Worm (Caenorhabditis elegans): Measurements from ENCODE around the gene nurf-1.

The nurf-1 gene

DNA sequence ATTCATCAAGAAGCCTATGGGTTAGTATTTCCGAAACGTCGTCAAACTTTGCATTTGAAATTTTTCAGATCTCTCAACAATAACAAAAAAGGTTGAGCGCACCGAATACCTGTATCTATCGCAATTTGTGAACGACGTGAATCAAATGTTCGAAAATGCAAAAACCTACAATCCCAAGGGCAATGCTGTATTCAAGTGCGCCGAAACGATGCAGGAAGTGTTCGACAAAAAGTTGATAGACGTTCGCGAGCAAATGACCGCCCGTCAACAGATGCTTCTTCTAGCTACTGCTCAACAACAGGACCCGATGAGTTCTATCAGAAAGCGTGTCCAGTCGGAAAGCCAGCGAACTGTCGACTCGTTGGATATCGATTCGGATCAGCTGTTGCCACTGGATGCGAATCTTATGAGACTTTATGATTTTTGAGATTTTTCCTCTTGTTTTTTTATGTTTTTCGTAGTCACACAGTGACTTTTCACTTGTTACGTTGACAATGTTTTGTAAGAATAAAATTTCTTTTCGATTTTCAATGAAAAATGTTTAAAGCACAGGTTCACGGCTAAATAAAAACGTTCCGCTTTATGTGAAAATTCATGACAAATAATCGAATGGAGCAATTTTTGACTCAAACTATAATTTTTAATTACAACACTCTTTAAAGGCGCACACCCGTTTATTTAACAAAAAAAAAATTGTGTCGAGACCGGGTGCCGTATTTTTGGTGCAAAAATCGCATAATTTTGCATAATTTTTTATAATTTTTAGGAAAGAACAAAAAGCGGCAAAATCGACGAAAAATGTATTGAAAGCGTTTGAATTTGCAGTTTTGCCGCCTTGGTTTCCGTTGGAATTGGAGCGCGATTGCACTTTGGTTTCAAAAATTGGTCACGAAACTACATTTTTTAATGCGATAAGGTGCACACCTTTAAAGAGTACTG is 17.1 kb downstream of the nurf-1 start (continued):
- TF ChIP-seq lin-15B (tag; optimal IDR thresholded peaks at IDR 0.05) (no peak), D1046.2 (GFP tag; IDR thresholded peaks at IDR 0.05) (0 out of 2 replicates have a peak, but pooled peaks have one; percentile 9), hmg-1.1 (GFP tag; IDR thresholded peaks at IDR 0.05) (peak; percentile 7; the same call in 1 of the 2 replicates), daf-8 (GFP tag; IDR thresholded peaks at IDR 0.05) (no peak), unc-130 (GFP tag; optimal IDR thresholded peaks at IDR 0.05) (no peak), ctbp-1 (GFP tag; IDR thresholded peaks at IDR 0.05) (0 out of 2 replicates have a peak, but pooled peaks have one; percentile 62), pha-4 (GFP tag; IDR thresholded peaks at IDR 0.05) (peak; percentile 75; the same call in 1 of the 2 replicates), pha-4 (tag; optimal IDR thresholded peaks at IDR 0.05) (peak; percentile 68), egl-43 (GFP tag; IDR thresholded peaks at IDR 0.05) (peak; percentile 52), lim-7 (GFP tag; IDR thresholded peaks at IDR 0.05) (no peak), nhr-48 (tag; optimal IDR thresholded peaks at IDR 0.05) (peak; percentile 27), nhr-41 (GFP tag; IDR thresholded peaks at IDR 0.05) (no peak), mxl-3 (GFP tag; optimal IDR thresholded peaks at IDR 0.05) (peak; percentile 32), skn-1 (tag; optimal IDR thresholded peaks at IDR 0.05) (no peak), R02D3.7 (tag; optimal IDR thresholded peaks at IDR 0.05) (no peak), tag-97 (GFP tag; IDR thresholded peaks at IDR 0.05) (no peak)

DNA sequence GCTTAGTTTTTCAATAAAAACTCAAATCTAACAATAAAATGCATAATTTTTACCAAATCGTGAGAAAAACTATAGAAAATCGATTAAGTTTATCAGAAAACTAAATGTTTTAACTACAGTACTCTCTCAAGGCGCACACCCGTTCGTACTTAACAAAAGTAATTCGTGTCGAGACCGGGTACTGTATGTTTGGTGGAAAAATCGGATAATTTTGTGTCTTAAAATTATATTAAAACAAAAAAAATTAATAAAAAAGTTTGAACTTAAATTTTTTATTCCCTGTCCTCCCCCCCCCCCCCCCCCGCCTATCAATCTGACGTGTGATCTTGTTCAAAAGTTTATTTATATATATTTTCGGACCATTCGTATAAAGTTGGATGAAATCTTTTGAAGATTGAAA is 17.8 kb downstream of the nurf-1 start, which contains the start of gene F26H11.4:
Gene F26H11.4 (plus strand): TSS at position 301 of the 400 bp plus-strand sequence.
- no peak for TF ChIP-seq egl-43 (GFP tag; IDR thresholded peaks at IDR 0.05)
- 0 out of 2 replicates have a peak, but pooled peaks have one; percentile 3 for TF ChIP-seq lin-1 (GFP tag; IDR thresholded peaks at IDR 0.05)

DNA sequence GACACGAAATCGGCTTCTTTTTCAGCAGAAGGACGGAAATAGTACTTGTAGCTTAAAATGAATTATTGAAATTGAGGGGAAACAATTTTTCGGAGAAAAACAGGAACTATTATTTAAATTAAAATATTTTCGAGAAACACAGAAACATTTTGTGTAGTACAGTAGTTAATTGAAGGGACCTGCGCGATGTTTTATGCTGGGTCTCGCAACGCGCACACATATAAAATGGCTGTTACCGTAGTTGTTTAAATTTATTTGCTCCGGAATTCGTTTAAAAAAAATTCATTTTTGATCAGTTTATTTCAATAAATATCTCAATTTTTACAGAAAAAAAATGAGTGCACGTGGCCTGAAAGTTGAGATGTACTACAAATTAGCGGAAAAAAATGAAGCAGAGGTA is 20.3 kb downstream of the nurf-1 start, which contains the start of gene dsb-2:
Gene dsb-2 (plus strand): TSS at position 328 of the 400 bp plus-strand sequence.
- TF ChIP-seq lin-38 (GFP tag; IDR thresholded peaks at IDR 0.05) (peak; percentile 54), lsy-2 (tag; optimal IDR thresholded peaks at IDR 0.05) (peak in 1 of 2 experiments; percentile 70), unc-130 (GFP tag; optimal IDR thresholded peaks at IDR 0.05) (peak; percentile 73), cey-2 (tag; optimal IDR thresholded peaks at IDR 0.05; ENCODE audit: borderline replicate concordance, insufficient read depth) (no peak), hlh-11 (tag; optimal IDR thresholded peaks at IDR 0.05) (no peak), attf-4 (tag; optimal IDR thresholded peaks at IDR 0.05) (no peak), F49E8.2 (tag; optimal IDR thresholded peaks at IDR 0.05; ENCODE audit: borderline replicate concordance) (peak; percentile 66)

DNA sequence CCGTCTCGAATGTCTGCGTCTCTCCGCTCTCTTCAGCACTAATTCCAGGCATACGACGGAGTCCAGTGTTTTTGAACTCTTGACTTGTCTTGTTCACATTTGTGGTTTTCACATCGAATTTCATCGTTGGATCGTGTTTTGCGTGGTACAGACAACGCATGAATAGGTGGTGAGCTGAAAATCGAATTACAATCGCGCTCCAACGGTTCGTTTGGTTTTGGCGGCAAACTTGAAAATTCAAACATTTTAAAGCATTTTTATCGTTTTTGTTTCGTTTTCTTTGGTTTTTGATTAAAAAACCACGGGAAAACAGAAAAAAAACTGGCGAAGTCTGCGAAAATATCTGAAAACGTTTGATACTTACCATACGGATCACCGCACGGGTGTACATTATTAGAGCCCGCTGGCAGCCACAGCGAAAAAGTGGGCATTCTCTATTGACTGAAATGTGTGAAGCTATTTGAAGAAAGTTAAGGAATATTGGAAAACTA is 22.6 kb downstream of the nurf-1 start, which contains the start of gene exl-1:
Gene exl-1 (minus strand): TSS at position 441 of the 491 bp plus-strand sequence.
- 0 out of 2 replicates have a peak, but pooled peaks have one; percentile 40 for TF ChIP-seq daf-19 (GFP tag; conservative IDR thresholded peaks at IDR 0.05)
- TF ChIP-seq dpl-1 (GFP tag; optimal IDR thresholded peaks at IDR 0.05) = peak; percentile 1
- no peak for TF ChIP-seq nhr-28 (tag; optimal IDR thresholded peaks at IDR 0.05)

DNA sequence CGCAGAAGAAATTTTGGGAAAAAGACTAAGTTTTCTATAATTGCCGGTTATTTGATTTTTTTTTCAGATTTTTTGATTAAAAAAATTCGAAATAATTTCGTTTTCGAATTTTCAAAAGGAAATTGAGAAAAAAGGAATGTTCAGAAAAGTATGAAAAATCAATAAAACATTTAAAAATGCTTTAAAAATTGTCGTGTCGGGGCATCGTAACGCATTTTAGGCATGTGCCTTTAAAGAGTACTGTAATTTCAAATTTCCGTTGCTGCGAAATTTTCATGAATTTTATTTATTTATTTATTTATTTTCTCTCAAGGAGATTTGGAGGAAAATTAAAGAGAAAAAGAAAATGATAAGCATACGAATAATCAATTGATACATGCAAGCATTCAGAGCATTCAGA is 23.2 kb downstream of the nurf-1 start:
- TF ChIP-seq vab-7 (GFP tag; IDR thresholded peaks at IDR 0.05) (no peak), lin-38 (GFP tag; IDR thresholded peaks at IDR 0.05) (no peak), set-16 (GFP tag; IDR thresholded peaks at IDR 0.05) (no peak)

DNA sequence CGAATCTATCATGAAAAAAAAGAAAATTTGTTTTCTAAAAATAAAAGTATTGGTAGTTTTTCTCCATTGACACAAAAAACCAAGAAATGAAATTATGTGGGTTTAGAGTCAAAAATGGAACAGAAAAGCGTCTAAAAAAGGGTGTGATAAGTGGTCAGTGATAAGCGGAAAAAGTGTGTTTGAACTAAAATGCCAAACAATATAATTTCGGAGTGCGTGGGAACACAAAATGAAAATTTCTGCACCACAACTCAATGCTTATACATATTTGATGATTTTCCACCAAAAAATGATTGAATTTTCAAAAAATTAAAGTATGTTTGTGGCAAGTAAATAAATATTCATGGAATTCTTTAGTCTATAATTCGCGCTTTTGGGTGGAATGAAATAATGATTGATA is 24.9 kb downstream of the nurf-1 start:
- no peak for TF ChIP-seq Y105C5A.15 (GFP tag; IDR thresholded peaks at IDR 0.05)
- TF ChIP-seq pqm-1 (tag; optimal IDR thresholded peaks at IDR 0.05) = peak; percentile 6
- no peak for TF ChIP-seq R02D3.7 (tag; optimal IDR thresholded peaks at IDR 0.05)
- TF ChIP-seq dmd-8 (GFP tag; IDR thresholded peaks at IDR 0.05) = no peak
- TF ChIP-seq gei-8 (GFP tag; optimal IDR thresholded peaks at IDR 0.05) = no peak
- no peak for TF ChIP-seq mxl-2 (GFP tag; conservative IDR thresholded peaks at IDR 0.05)
- no peak for TF ChIP-seq fos-1 (tag; optimal IDR thresholded peaks at IDR 0.05)
- peak; percentile 58; the same call in 1 of the 2 replicates for TF ChIP-seq dmd-6 (GFP tag; IDR thresholded peaks at IDR 0.05)
- no peak for TF ChIP-seq arid-1 (GFP tag; conservative IDR thresholded peaks at IDR 0.05)
- no peak for TF ChIP-seq rbr-2 (tag; optimal IDR thresholded peaks at IDR 0.05)
- TF ChIP-seq F44E2.7 (GFP tag; IDR thresholded peaks at IDR 0.05) = no peak
- no peak for TF ChIP-seq tra-1 (GFP tag; IDR thresholded peaks at IDR 0.05)
- TF ChIP-seq mdl-1 (tag; optimal IDR thresholded peaks at IDR 0.05) = no peak
- TF ChIP-seq zag-1 (tag; optimal IDR thresholded peaks at IDR 0.05) = no peak
